Worm (Caenorhabditis elegans): ENCODE results near the gene F45C12.17.

- no peak for TF ChIP-seq unc-62 (GFP tag; optimal IDR thresholded peaks at IDR 0.05)
- TF ChIP-seq nhr-25 (tag; optimal IDR thresholded peaks at IDR 0.05) = no peak
Observed at ce11 chrII:1728253-1728652, 2.3 kb downstream of the F45C12.17 start, which contains the start of gene btb-9.

All from whole organism, L3 larva.